Worm (Caenorhabditis elegans) whole organism, L2 larva: Measurements from ENCODE around the gene Y57G11C.22.

Experiments used
- R02D3.7 ChIP-seq: fragments of 150-350 bp; optimal IDR thresholded peaks from 2 replicates; lab custom pipeline; 2014; ENCODE audit warnings: missing biosample characterization, missing genetic modification characterization
- aly-2 ChIP-seq: fragments of 150-350 bp; optimal IDR thresholded peaks from 2 replicates; lab custom pipeline; 2014; ENCODE audit warnings: missing biosample characterization, missing genetic modification characterization
- ama-1 ChIP-seq: fragments of 150-350 bp; optimal IDR thresholded peaks from 2 replicates; lab custom pipeline; 2018; ENCODE audit warnings: inconsistent platforms
- egl-27 ChIP-seq: sonication (generic microtip); optimal IDR thresholded peaks from 3 replicates; lab custom pipeline; 2017; ENCODE audit warnings: missing biosample characterization, missing genetic modification reagents, missing genetic modification characterization
- lin-11 ChIP-seq: fragments of 150-350 bp; sonication (generic microtip); optimal IDR thresholded peaks from 2 replicates; lab custom pipeline; 2014; ENCODE audit warnings: missing biosample characterization, missing genetic modification characterization, inconsistent platforms, mixed read lengths
- mab-5 ChIP-seq: fragments of 150-350 bp; optimal IDR thresholded peaks from 2 replicates; lab custom pipeline; 2014; ENCODE audit warnings: missing biosample characterization, missing genetic modification characterization
- nhr-23 ChIP-seq: fragments of 150-350 bp; optimal IDR thresholded peaks from 2 replicates; lab custom pipeline; 2014; ENCODE audit warnings: missing biosample characterization, missing genetic modification reagents, missing genetic modification characterization
- nhr-6 ChIP-seq: fragments of 150-350 bp; optimal IDR thresholded peaks from 2 replicates; lab custom pipeline; 2014; ENCODE audit warnings: missing biosample characterization, missing genetic modification characterization
- nhr-77 ChIP-seq: fragments of 150-350 bp; optimal IDR thresholded peaks from 2 replicates; lab custom pipeline; 2014; ENCODE audit warnings: missing biosample characterization, missing genetic modification characterization
- skn-1 ChIP-seq: sonication (generic microtip); optimal IDR thresholded peaks from 2 replicates; lab custom pipeline; 2017; ENCODE audit warnings: missing biosample characterization, missing genetic modification characterization
- snpc-4 ChIP-seq: fragments of 150-350 bp; optimal IDR thresholded peaks from 2 replicates; lab custom pipeline; 2014; ENCODE audit warnings: missing biosample characterization, missing genetic modification characterization
- unc-39 ChIP-seq: fragments of 150-350 bp; optimal IDR thresholded peaks from 2 replicates; lab custom pipeline; 2014; ENCODE audit warnings: missing biosample characterization, missing genetic modification characterization

ce11 chrIV:14861691-14862090 is 24.7 kb downstream of the Y57G11C.22 start, which contains the start of gene Y57G11C.23:
- no peak for TF ChIP-seq snpc-4
- no peak for TF ChIP-seq nhr-23 (tag; lab: Kevin White, UChicago)
- TF ChIP-seq skn-1 (tag; lab: Kevin White, UChicago) = no peak
- no peak for TF ChIP-seq lin-11 (tag; lab: Kevin White, UChicago)
- no peak for TF ChIP-seq unc-39
- TF ChIP-seq egl-27 (tag; lab: Kevin White, UChicago) = no peak
- no peak for TF ChIP-seq R02D3.7 (tag; lab: Kevin White, UChicago)
- no peak for TF ChIP-seq ama-1 (lab: Kevin White, UChicago)
- TF ChIP-seq mab-5 (tag; lab: Kevin White, UChicago) = no peak
- TF ChIP-seq nhr-77 (tag; lab: Kevin White, UChicago) = no peak
- no peak for TF ChIP-seq nhr-6 (tag; lab: Kevin White, UChicago)
- no peak for TF ChIP-seq aly-2
